Fruit fly (Drosophila melanogaster) whole organism, embryonic: ENCODE measurements around the gene frtz.

Source experiments
- CG10462 ChIP-seq: fragments of 200-800 bp; sonication (Bioruptor generic); optimal IDR thresholded peaks from 2 replicates; lab custom pipeline; 2016; ENCODE audit warnings: missing biosample characterization, missing genetic modification characterization
- CG10654 ChIP-seq: fragments of 200-800 bp; sonication (Bioruptor generic); optimal IDR thresholded peaks from 2 replicates; lab custom pipeline; 2016; ENCODE audit warnings: missing biosample characterization, missing genetic modification characterization
- CG11093 ChIP-seq: fragments of 200-800 bp; sonication (Bioruptor generic); IDR thresholded peaks from 3 replicates; pipeline ENCODE4 v1.3.6; 2022; ENCODE audit warnings: missing biosample characterization, missing genetic modification characterization
- CG14014 ChIP-seq: fragments of 200-800 bp; sonication (Bioruptor generic); IDR thresholded peaks from 2 replicates; pipeline ENCODE4 v1.3.6; 2022; ENCODE audit warnings: missing biosample characterization, missing genetic modification characterization
- CG14710 ChIP-seq: fragments of 200-800 bp; sonication (Bioruptor generic); optimal IDR thresholded peaks from 3 replicates; lab custom pipeline; 2019; ENCODE audit warnings: missing biosample characterization, mild to moderate bottlenecking, missing genetic modification characterization, moderate library complexity
- Dll ChIP-seq: fragments of 200-800 bp; sonication (Bioruptor generic); IDR thresholded peaks from 4 replicates; pipeline ENCODE4 v1.3.6; 2022; ENCODE audit warnings: missing biosample characterization, missing genetic modification characterization; ENCODE audit not compliant: partially characterized antibody
- ato ChIP-seq: fragments of 200-800 bp; sonication (Bioruptor generic); IDR thresholded peaks from 2 replicates; pipeline ENCODE4 v1.3.6; 2022; ENCODE audit warnings: missing biosample characterization, missing genetic modification characterization; ENCODE audit not compliant: partially characterized antibody
- da ChIP-seq: fragments of 200-800 bp; sonication (Bioruptor generic); optimal IDR thresholded peaks from 2 replicates; lab custom pipeline; 2016; ENCODE audit warnings: missing biosample characterization, missing genetic modification characterization
- fd3F ChIP-seq: fragments of 200-800 bp; sonication (Bioruptor generic); optimal IDR thresholded peaks from 2 replicates; lab custom pipeline; 2018; ENCODE audit warnings: missing biosample characterization, mild to moderate bottlenecking, missing genetic modification characterization, moderate library complexity
- h ChIP-seq: fragments of >200 bp; optimal IDR thresholded peaks from 2 replicates; lab custom pipeline; 2017
- nerfin-2 ChIP-seq: fragments of 200-800 bp; sonication (Bioruptor generic); IDR thresholded peaks from 2 replicates; pipeline ENCODE4 v1.3.6; 2022; ENCODE audit warnings: missing biosample characterization, missing genetic modification characterization; ENCODE audit not compliant: partially characterized antibody
- repo ChIP-seq: fragments of 200-800 bp; sonication (Bioruptor generic); optimal IDR thresholded peaks from 2 replicates; lab custom pipeline; 2016; ENCODE audit warnings: missing biosample characterization, missing genetic modification characterization
- trem ChIP-seq: fragments of 200-800 bp; optimal IDR thresholded peaks from 3 replicates; lab custom pipeline; 2019; ENCODE audit warnings: missing biosample characterization, mild to moderate bottlenecking, missing genetic modification characterization, moderate library complexity

DNA sequence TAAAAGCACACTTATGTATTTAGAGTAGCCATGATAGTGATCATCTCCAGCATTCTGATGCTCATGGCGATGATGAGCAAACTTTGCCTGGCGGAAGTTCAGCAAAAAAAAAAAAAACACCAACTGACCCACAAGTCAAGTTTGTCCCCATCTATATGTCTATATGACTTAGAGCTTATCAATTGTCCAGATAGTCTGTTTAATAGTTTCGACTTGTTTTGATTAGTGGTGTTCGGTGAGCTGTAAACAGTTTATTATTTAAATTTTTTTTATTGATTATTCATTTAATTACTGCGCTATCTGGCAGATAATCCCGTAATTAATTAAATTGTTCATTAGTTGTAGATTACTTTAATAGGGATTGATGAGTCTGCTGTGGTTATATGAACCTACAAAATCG is 28.1 kb upstream of the frtz start:
- TF ChIP-seq nerfin-2 (GFP tag; lab: Robert Waterston, UW) (no peak), CG10462 (GFP tag; lab: Kevin White, UChicago) (no peak), da (GFP tag; lab: Kevin White, UChicago) (no peak), ato (GFP tag; lab: Robert Waterston, UW) (no peak), CG11093 (GFP tag; lab: Robert Waterston, UW) (no peak), trem (tag; lab: Kevin White, UChicago) (no peak), fd3F (GFP tag; lab: Kevin White, UChicago) (no peak), Dll (GFP tag; lab: Robert Waterston, UW) (no peak), CG10654 (GFP tag; lab: Kevin White, UChicago) (no peak), CG14710 (no peak), repo (GFP tag; lab: Kevin White, UChicago) (no peak), CG14014 (GFP tag; lab: Robert Waterston, UW) (no peak), h (no peak)
